Fruit fly (Drosophila melanogaster) Kc167 (cell line): ENCODE data around the gene spdi.

Source experiments
- Myc ChIP-seq: fragments of >200 bp; optimal IDR thresholded peaks from 2 replicates; lab custom pipeline; 2017; ENCODE audit warnings: missing external identifiers
- Sin3A ChIP-seq: fragments of >200 bp; optimal IDR thresholded peaks from 2 replicates; lab custom pipeline; 2018; ENCODE audit warnings: missing external identifiers
- h ChIP-seq: fragments of >200 bp; optimal IDR thresholded peaks from 3 replicates; lab custom pipeline; 2018; ENCODE audit warnings: missing external identifiers
- insv ChIP-seq: fragments of >200 bp; optimal IDR thresholded peaks from 3 replicates; lab custom pipeline; 2018; ENCODE audit warnings: missing external identifiers
- psq ChIP-seq: fragments of >200 bp; optimal IDR thresholded peaks from 2 replicates; lab custom pipeline; 2017; ENCODE audit warnings: missing external identifiers
- ttk ChIP-seq: sonication (Bioruptor generic); optimal IDR thresholded peaks from 2 replicates; lab custom pipeline; 2017; ENCODE audit warnings: missing external identifiers

DNA sequence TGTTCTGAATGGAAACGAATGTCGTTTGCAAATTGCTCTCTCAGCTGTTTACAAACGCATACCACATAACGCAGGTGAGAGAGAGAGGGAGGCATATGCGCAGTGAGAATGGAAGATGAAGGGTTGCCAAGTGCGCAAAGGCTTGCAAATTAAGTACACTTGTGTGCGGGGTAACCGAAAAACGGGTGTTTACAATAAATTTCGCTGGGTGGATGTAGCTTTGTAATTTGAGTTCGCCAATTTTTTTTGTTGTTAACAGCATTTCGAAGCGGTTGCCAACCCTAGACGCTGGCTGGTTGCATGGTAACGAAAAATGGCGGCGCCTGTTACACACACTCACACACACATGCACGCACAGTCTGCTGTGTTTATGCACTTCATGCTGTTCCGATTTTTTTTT, 35.0 kb upstream of the spdi start:
- TF ChIP-seq psq (lab: Kevin White, UChicago) (no peak), Sin3A (lab: Kevin White, UChicago) (no peak), h (lab: Kevin White, UChicago) (no peak), Myc (no peak), insv (lab: Kevin White, UChicago) (no peak), ttk (lab: Kevin White, UChicago) (no peak)
